Worm (Caenorhabditis elegans) whole organism, L2 larva: Measurements from ENCODE around the gene C06E4.6.

ENCODE experiments used
- F13H6.1 ChIP-seq: sonication (generic microtip); optimal IDR thresholded peaks from 2 replicates; lab custom pipeline; 2016; ENCODE audit warnings: missing genetic modification characterization, missing compliant biosample characterization
- ZK546.5 ChIP-seq: sonication (generic microtip); optimal IDR thresholded peaks from 2 replicates; lab custom pipeline; 2017; ENCODE audit warnings: missing biosample characterization, missing genetic modification characterization
- ama-1 ChIP-seq: fragments of 150-350 bp; optimal IDR thresholded peaks from 2 replicates; lab custom pipeline; 2018; ENCODE audit warnings: inconsistent platforms
- elt-3 ChIP-seq: sonication (generic microtip); optimal IDR thresholded peaks from 2 replicates; lab custom pipeline; 2017; ENCODE audit warnings: missing biosample characterization, missing genetic modification characterization
- nhr-10 ChIP-seq: sonication (generic microtip); optimal IDR thresholded peaks from 2 replicates; lab custom pipeline; 2017; ENCODE audit warnings: missing biosample characterization, missing genetic modification characterization
- unc-39 ChIP-seq: fragments of 150-350 bp; optimal IDR thresholded peaks from 2 replicates; lab custom pipeline; 2014; ENCODE audit warnings: missing biosample characterization, missing genetic modification characterization
- zag-1 ChIP-seq: fragments of 150-350 bp; optimal IDR thresholded peaks from 2 replicates; lab custom pipeline; 2014; ENCODE audit warnings: missing biosample characterization, missing genetic modification characterization

- no peak for TF ChIP-seq ZK546.5 (tag; lab: Kevin White, UChicago)
- TF ChIP-seq elt-3 (tag; lab: Kevin White, UChicago) = no peak
- TF ChIP-seq unc-39 (tag; lab: Kevin White, UChicago) = no peak
- no peak for TF ChIP-seq zag-1 (tag; lab: Kevin White, UChicago)
- TF ChIP-seq F13H6.1 (tag; lab: Kevin White, UChicago) = no peak
- TF ChIP-seq nhr-10 (tag; lab: Kevin White, UChicago) = no peak
- TF ChIP-seq ama-1 (lab: Kevin White, UChicago) = no peak
These were observed 27.7 kb upstream of the C06E4.6 start, which contains the start of gene C06E4.8 for ce11 chrIV:7285839-7286238.
